Worm (Caenorhabditis elegans): Measurements from ENCODE around the gene ZK616.5.

Gene ZK616.5

DNA sequence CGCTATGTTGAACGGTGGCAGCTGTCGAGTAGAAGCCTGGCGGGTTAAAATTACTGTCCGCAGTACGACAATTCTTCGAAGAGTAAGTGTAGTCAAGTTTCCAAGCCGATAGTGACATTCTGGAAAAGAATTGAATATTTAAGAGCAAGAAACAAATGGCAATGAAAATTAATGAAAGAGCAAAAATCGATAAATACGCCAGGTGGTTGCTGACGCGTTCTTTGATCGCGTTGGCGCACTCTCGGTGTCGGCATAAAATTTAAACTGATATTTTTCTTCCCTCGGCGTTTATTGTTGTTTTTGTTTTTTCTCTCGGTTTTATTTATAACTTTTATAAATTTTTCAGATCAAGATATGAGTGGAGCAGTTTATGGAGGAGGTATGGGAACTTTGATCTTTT is 3.0 kb downstream of the ZK616.5 start, which contains the start of the genes perm-3 and swsn-6 (continued):
- TF ChIP-seq duxl-1 (tag; optimal IDR thresholded peaks at IDR 0.05; ENCODE audit: poor library complexity) (peak; percentile 52), arid-1 (GFP tag; conservative IDR thresholded peaks at IDR 0.05) (no peak), hmg-1.1 (GFP tag; IDR thresholded peaks at IDR 0.05) (peak; percentile 68), mep-1 (tag; optimal IDR thresholded peaks at IDR 0.05) (peak; percentile 78), madf-5 (GFP tag; IDR thresholded peaks at IDR 0.05) (no peak), nhr-48 (tag; optimal IDR thresholded peaks at IDR 0.05) (peak; percentile 25), fkh-10 (GFP tag; optimal IDR thresholded peaks at IDR 0.05) (no peak), nhr-11 (tag; optimal IDR thresholded peaks at IDR 0.05) (peak; percentile 19), fos-1 (tag; optimal IDR thresholded peaks at IDR 0.05) (no peak), lir-3 (tag; optimal IDR thresholded peaks at IDR 0.05) (no peak), cey-2 (tag; optimal IDR thresholded peaks at IDR 0.05; ENCODE audit: borderline replicate concordance, insufficient read depth) (no peak), egl-27 (tag; optimal IDR thresholded peaks at IDR 0.05) (no peak), unc-39 (tag; optimal IDR thresholded peaks at IDR 0.05) (no peak), rbr-2 (tag; optimal IDR thresholded peaks at IDR 0.05) (peak; percentile 78), R02D3.7 (tag; optimal IDR thresholded peaks at IDR 0.05) (no peak), zip-2 (tag; optimal IDR thresholded peaks at IDR 0.05) (no peak), F10B5.3 (tag; optimal IDR thresholded peaks at IDR 0.05) (peak; percentile 47), ceh-44 (GFP tag; IDR thresholded peaks at IDR 0.05) (no peak), nhr-111 (GFP tag; optimal IDR thresholded peaks at IDR 0.05) (no peak), snpc-4 (tag; optimal IDR thresholded peaks at IDR 0.05) (no peak), mdl-1 (tag; optimal IDR thresholded peaks at IDR 0.05) (no peak), ceh-20 (GFP tag; IDR thresholded peaks at IDR 0.05) (no peak), lin-15B (tag; optimal IDR thresholded peaks at IDR 0.05) (no peak), zip-11 (GFP tag; IDR thresholded peaks at IDR 0.05) (no peak), T26A8.4 (GFP tag; IDR thresholded peaks at IDR 0.05) (no peak), daf-19 (GFP tag; conservative IDR thresholded peaks at IDR 0.05) (no peak)

ce11 chrIV:5396769-5397168 is 5.0 kb downstream of the ZK616.5 start, which contains the start of gene ZK616.3:
ZK616.3 (plus strand) TSS chrIV:5397069.
- no peak for TF ChIP-seq dmd-8 (GFP tag; IDR thresholded peaks at IDR 0.05)
- TF ChIP-seq mep-1 (tag; optimal IDR thresholded peaks at IDR 0.05) = no peak
- no peak for TF ChIP-seq vab-7 (GFP tag; IDR thresholded peaks at IDR 0.05)
- TF ChIP-seq spr-3 (GFP tag; optimal IDR thresholded peaks at IDR 0.05) = no peak

ce11 chrIV:5397539-5397938 is 5.8 kb downstream of the ZK616.5 start, which contains the start of gene ZK616.2:
ZK616.2 (plus strand) TSS chrIV:5397839.
- TF ChIP-seq jun-1 (tag; optimal IDR thresholded peaks at IDR 0.05) (no peak), nhr-11 (tag; optimal IDR thresholded peaks at IDR 0.05) (no peak), lin-38 (GFP tag; IDR thresholded peaks at IDR 0.05) (no peak), F26F4.8 (GFP tag; conservative IDR thresholded peaks at IDR 0.05) (no peak), hlh-11 (tag; optimal IDR thresholded peaks at IDR 0.05) (no peak), nhr-237 (tag; optimal IDR thresholded peaks at IDR 0.05) (no peak), mep-1 (tag; optimal IDR thresholded peaks at IDR 0.05) (no peak), R02D3.7 (tag; optimal IDR thresholded peaks at IDR 0.05) (no peak), mxl-2 (GFP tag; conservative IDR thresholded peaks at IDR 0.05) (no peak), F49E8.2 (tag; optimal IDR thresholded peaks at IDR 0.05; ENCODE audit: borderline replicate concordance) (no peak), dmd-6 (GFP tag; IDR thresholded peaks at IDR 0.05) (no peak), madf-5 (GFP tag; IDR thresholded peaks at IDR 0.05) (no peak), ceh-28 (tag; optimal IDR thresholded peaks at IDR 0.05) (no peak), lsy-2 (tag; optimal IDR thresholded peaks at IDR 0.05) (no peak), aha-1 (tag) (no peak), ceh-20 (GFP tag; IDR thresholded peaks at IDR 0.05) (no peak), nhr-6 (tag; optimal IDR thresholded peaks at IDR 0.05) (no peak), daf-19 (GFP tag; conservative IDR thresholded peaks at IDR 0.05) (no peak)
